Worm (Caenorhabditis elegans): ENCODE results near the gene daf-3.
A peak's percentile ranks its signal among the peaks of the same experiment; 100 is the strongest.

daf-3 gene

ce11 chrX:802478-802877 lies 22.8 kb downstream of the daf-3 start, which contains the start of gene gtr-1:
TSS of gene gtr-1 (plus strand) at chrX:802778.
- TF ChIP-seq rnt-1 (tag; optimal IDR thresholded peaks at IDR 0.05), result no peak
- TF ChIP-seq nhr-85 (tag), result peak; percentile 12

ce11 chrX:790593-790992 lies 34.7 kb downstream of the daf-3 start:
- no peak for TF ChIP-seq F16B12.6 (tag; optimal IDR thresholded peaks at IDR 0.05)
- TF ChIP-seq Y116A8C.19 (tag; optimal IDR thresholded peaks at IDR 0.05; ENCODE audit: borderline replicate concordance), result no peak

- TF ChIP-seq nhr-90 (tag; optimal IDR thresholded peaks at IDR 0.05; ENCODE audit: poor library complexity), result no peak
- TF ChIP-seq tlp-1 (tag; optimal IDR thresholded peaks at IDR 0.05), result no peak
- TF ChIP-seq hpl-2 (GFP tag; optimal IDR thresholded peaks at IDR 0.05), result no peak
- no peak for TF ChIP-seq snu-23 (GFP tag; optimal IDR thresholded peaks at IDR 0.05)
- TF ChIP-seq nhr-76 (tag; optimal IDR thresholded peaks at IDR 0.05), result no peak
- TF ChIP-seq mep-1 (tag; optimal IDR thresholded peaks at IDR 0.05), result no peak
- no peak for TF ChIP-seq zag-1 (tag; optimal IDR thresholded peaks at IDR 0.05)
- TF ChIP-seq nhr-20 (tag; optimal IDR thresholded peaks at IDR 0.05), result no peak
These were observed 35.4 kb downstream of the daf-3 start for ce11 chrX:789848-790247.

ce11 chrX:787992-788391 lies 37.3 kb downstream of the daf-3 start, which contains the start of gene attf-5:
TSS of gene attf-5 (plus strand) at chrX:788353.
- no peak for TF ChIP-seq hpl-2 (GFP tag; optimal IDR thresholded peaks at IDR 0.05)
- peak; percentile 34 for TF ChIP-seq mep-1 (tag; optimal IDR thresholded peaks at IDR 0.05)
- TF ChIP-seq elt-2 (tag; optimal IDR thresholded peaks at IDR 0.05), result no peak
- TF ChIP-seq nhr-47 (tag; optimal IDR thresholded peaks at IDR 0.05), result peak; percentile 29
- TF ChIP-seq swsn-7 (tag; optimal IDR thresholded peaks at IDR 0.05), result peak; percentile 4
- TF ChIP-seq ceh-82 (tag; optimal IDR thresholded peaks at IDR 0.05), result peak in 1 of 3 experiments; percentile 25
- no peak for TF ChIP-seq nhr-11 (tag; optimal IDR thresholded peaks at IDR 0.05)
- TF ChIP-seq snu-23 (GFP tag; optimal IDR thresholded peaks at IDR 0.05), result peak; percentile 28
- TF ChIP-seq efl-1 (optimal IDR thresholded peaks at IDR 0.05), result peak; percentile 33 to 52
- no peak for TF ChIP-seq efl-1 (GFP tag; optimal IDR thresholded peaks at IDR 0.05 in 1 of 2)
- TF ChIP-seq blmp-1 (tag; optimal IDR thresholded peaks at IDR 0.05), result peak; percentile 21
- no peak for TF ChIP-seq aha-1 (tag; optimal IDR thresholded peaks at IDR 0.05)
- TF ChIP-seq alr-1 (tag; optimal IDR thresholded peaks at IDR 0.05; ENCODE audit: borderline replicate concordance), result no peak
- peak; percentile 43 for TF ChIP-seq skn-1 (tag; optimal IDR thresholded peaks at IDR 0.05)
- TF ChIP-seq dsc-1 (tag; optimal IDR thresholded peaks at IDR 0.05), result no peak
- TF ChIP-seq tbx-2 (tag; optimal IDR thresholded peaks at IDR 0.05), result no peak
- TF ChIP-seq aly-2 (tag; optimal IDR thresholded peaks at IDR 0.05), result no peak
- no peak for TF ChIP-seq jun-1 (tag; optimal IDR thresholded peaks at IDR 0.05)
- TF ChIP-seq efl-3 (GFP tag; optimal IDR thresholded peaks at IDR 0.05), result no peak
- peak; percentile 29 for TF ChIP-seq rnt-1 (tag; optimal IDR thresholded peaks at IDR 0.05)
- TF ChIP-seq nhr-84 (tag; optimal IDR thresholded peaks at IDR 0.05), result no peak
- TF ChIP-seq ztf-4 (tag; optimal IDR thresholded peaks at IDR 0.05), result no peak
- peak in 1 of 2 experiments; percentile 33 for TF ChIP-seq lin-35 (GFP tag; optimal IDR thresholded peaks at IDR 0.05)
- no peak for TF ChIP-seq dpl-1 (GFP tag; optimal IDR thresholded peaks at IDR 0.05)
- TF ChIP-seq nhr-71 (tag; optimal IDR thresholded peaks at IDR 0.05), result no peak
- peak; percentile 13 for TF ChIP-seq xbp-1 (tag; optimal IDR thresholded peaks at IDR 0.05)
- TF ChIP-seq unc-62 (GFP tag; optimal IDR thresholded peaks at IDR 0.05), result no peak
- TF ChIP-seq fkh-4 (tag; optimal IDR thresholded peaks at IDR 0.05; ENCODE audit: borderline replicate concordance), result no peak
- TF ChIP-seq pax-3 (tag; optimal IDR thresholded peaks at IDR 0.05), result no peak
- peak in 1 of 2 experiments; percentile 35 for TF ChIP-seq lsy-2 (tag; optimal IDR thresholded peaks at IDR 0.05)
- no peak for TF ChIP-seq lin-14 (GFP tag; optimal IDR thresholded peaks at IDR 0.05)
- peak; percentile 29 for TF ChIP-seq nhr-20 (tag; optimal IDR thresholded peaks at IDR 0.05)

All from whole organism, L1 larva.